Fruit fly (Drosophila melanogaster) whole organism, embryonic: Measurements from ENCODE around the gene Tsp68C.

Source experiments
- Adf1 ChIP-seq: fragments of 200-800 bp; sonication (Bioruptor generic); IDR thresholded peaks from 2 replicates; pipeline ENCODE4 v1.3.6; 2022; ENCODE audit warnings: missing biosample characterization, missing genetic modification characterization
- Atf6 ChIP-seq: fragments of 200-800 bp; sonication (Bioruptor generic); IDR thresholded peaks from 2 replicates; pipeline ENCODE4 v1.3.6; 2022; ENCODE audit warnings: missing biosample characterization, missing genetic modification characterization
- CG13894 ChIP-seq: fragments of 200-800 bp; sonication (Bioruptor generic); optimal IDR thresholded peaks from 3 replicates; lab custom pipeline; 2018; ENCODE audit warnings: missing biosample characterization, mild to moderate bottlenecking, missing genetic modification characterization, moderate library complexity
- CG14014 ChIP-seq: fragments of 200-800 bp; sonication (Bioruptor generic); IDR thresholded peaks from 2 replicates; pipeline ENCODE4 v1.3.6; 2022; ENCODE audit warnings: missing biosample characterization, missing genetic modification characterization
- CG15601 ChIP-seq: fragments of 200-800 bp; sonication (Bioruptor generic); optimal IDR thresholded peaks from 3 replicates; lab custom pipeline; 2019; ENCODE audit warnings: missing biosample characterization, mild to moderate bottlenecking, missing genetic modification characterization, moderate library complexity
- CG1602 ChIP-seq: fragments of 200-800 bp; sonication (Bioruptor generic); optimal IDR thresholded peaks from 3 replicates; lab custom pipeline; 2016; ENCODE audit warnings: missing biosample characterization, missing genetic modification characterization
- CG1647 ChIP-seq: fragments of 200-800 bp; sonication (Bioruptor generic); optimal IDR thresholded peaks from 3 replicates; lab custom pipeline; 2016; ENCODE audit warnings: missing biosample characterization, missing genetic modification characterization
- CG16779 ChIP-seq: fragments of 200-800 bp; sonication (Bioruptor generic); IDR thresholded peaks from 2 replicates; pipeline ENCODE4 v1.3.6; 2022; ENCODE audit warnings: missing biosample characterization, missing genetic modification characterization
- CG17361 ChIP-seq: fragments of 200-800 bp; sonication (Bioruptor generic); IDR thresholded peaks from 3 replicates; pipeline ENCODE4 v1.3.6; 2022; ENCODE audit warnings: missing biosample characterization, missing genetic modification characterization
- CG1832 ChIP-seq: fragments of 200-800 bp; sonication (Bioruptor generic); optimal IDR thresholded peaks from 2 replicates; lab custom pipeline; 2017; ENCODE audit warnings: missing biosample characterization, mild to moderate bottlenecking, missing genetic modification characterization, inconsistent platforms
- CG18599 ChIP-seq: fragments of 200-800 bp; sonication (Bioruptor generic); optimal IDR thresholded peaks from 3 replicates; lab custom pipeline; 2017; ENCODE audit warnings: missing biosample characterization, missing genetic modification characterization, mild to moderate bottlenecking, moderate library complexity, missing genetic modification reagents
- CG2120 ChIP-seq: fragments of 200-800 bp; sonication (Bioruptor generic); optimal IDR thresholded peaks from 3 replicates; lab custom pipeline; 2016; ENCODE audit warnings: missing biosample characterization, missing genetic modification characterization
- CG31441 ChIP-seq: fragments of 200-800 bp; sonication (Bioruptor generic); IDR thresholded peaks from 2 replicates; pipeline ENCODE4 v1.3.6; 2022; ENCODE audit warnings: missing biosample characterization, missing genetic modification characterization
- CG32767 ChIP-seq: fragments of 200-800 bp; sonication (Bioruptor generic); IDR thresholded peaks from 2 replicates; pipeline ENCODE4 v1.3.6; 2022; ENCODE audit warnings: missing biosample characterization, missing genetic modification characterization
- CG33213 ChIP-seq: fragments of 200-800 bp; sonication (Bioruptor generic); optimal IDR thresholded peaks from 3 replicates; lab custom pipeline; 2016; ENCODE audit warnings: missing biosample characterization, missing genetic modification characterization
- CG3847 ChIP-seq: fragments of 200-800 bp; sonication (Bioruptor generic); IDR thresholded peaks from 2 replicates; pipeline ENCODE4 v1.3.6; 2022; ENCODE audit warnings: missing biosample characterization, missing genetic modification characterization
- CG4617 ChIP-seq: fragments of 200-800 bp; sonication (Bioruptor generic); optimal IDR thresholded peaks from 3 replicates; lab custom pipeline; 2016; ENCODE audit warnings: missing biosample characterization, missing genetic modification characterization, borderline replicate concordance
- CG5245 ChIP-seq: fragments of 200-800 bp; sonication (Bioruptor generic); optimal IDR thresholded peaks from 3 replicates; lab custom pipeline; 2016; ENCODE audit warnings: missing biosample characterization, missing genetic modification characterization
- CG6254 ChIP-seq: fragments of 200-800 bp; sonication (Bioruptor generic); optimal IDR thresholded peaks from 3 replicates; lab custom pipeline; 2017; ENCODE audit warnings: mild to moderate bottlenecking, missing biosample characterization, missing genetic modification reagents, missing genetic modification characterization
- CG6765 ChIP-seq: fragments of 200-800 bp; sonication (Bioruptor generic); optimal IDR thresholded peaks from 3 replicates; lab custom pipeline; 2017; ENCODE audit warnings: missing biosample characterization, mild to moderate bottlenecking, missing genetic modification characterization
- CG6854 ChIP-seq: fragments of 200-800 bp; sonication (Bioruptor generic); optimal IDR thresholded peaks from 3 replicates; lab custom pipeline; 2017; ENCODE audit warnings: missing biosample characterization, mild to moderate bottlenecking, missing genetic modification characterization
- CG8944 ChIP-seq: fragments of 200-800 bp; sonication (Bioruptor generic); optimal IDR thresholded peaks from 3 replicates; lab custom pipeline; 2016; ENCODE audit warnings: missing biosample characterization, missing genetic modification characterization
- CG9215 ChIP-seq: fragments of 200-800 bp; sonication (Bioruptor generic); IDR thresholded peaks from 2 replicates; pipeline ENCODE4 v1.3.6; 2022; ENCODE audit warnings: missing biosample characterization, missing genetic modification characterization
- CG9727 ChIP-seq: fragments of 200-800 bp; sonication (Bioruptor generic); optimal IDR thresholded peaks from 3 replicates; lab custom pipeline; 2017; ENCODE audit warnings: missing biosample characterization, mild to moderate bottlenecking, missing genetic modification characterization
- Dbx ChIP-seq: fragments of 200-800 bp; sonication (Bioruptor generic); IDR thresholded peaks from 3 replicates; pipeline ENCODE4 v1.3.6; 2022; ENCODE audit warnings: missing biosample characterization, missing genetic modification characterization
- E2f2 ChIP-seq: fragments of 200-800 bp; sonication (Bioruptor generic); IDR thresholded peaks from 2 replicates; pipeline ENCODE4 v1.3.6; 2022; ENCODE audit warnings: missing biosample characterization, missing genetic modification characterization
- Elba2 ChIP-seq: fragments of 200-800 bp; sonication (Bioruptor generic); optimal IDR thresholded peaks from 3 replicates; lab custom pipeline; 2016; ENCODE audit warnings: missing biosample characterization, missing genetic modification characterization
- GATAe ChIP-seq: fragments of 200-800 bp; sonication (Bioruptor generic); conservative IDR thresholded peaks from 2 replicates; pipeline ENCODE4 v1.3.6; 2022; ENCODE audit warnings: missing biosample characterization, missing genetic modification characterization
- Lhr ChIP-seq: fragments of 200-800 bp; sonication (Bioruptor generic); optimal IDR thresholded peaks from 3 replicates; lab custom pipeline; 2017; ENCODE audit warnings: mild to moderate bottlenecking, missing biosample characterization, missing genetic modification reagents, missing genetic modification characterization
- Lpt ChIP-seq: fragments of >200 bp; optimal IDR thresholded peaks from 2 replicates; lab custom pipeline; 2018; ENCODE audit warnings: missing biosample characterization, missing genetic modification characterization
- Myb ChIP-seq: fragments of 200-800 bp; sonication (Bioruptor generic); optimal IDR thresholded peaks from 2 replicates; lab custom pipeline; 2016; ENCODE audit warnings: missing biosample characterization, missing genetic modification characterization
- PHDP ChIP-seq: fragments of 200-800 bp; sonication (Bioruptor generic); optimal IDR thresholded peaks from 3 replicates; lab custom pipeline; 2018; ENCODE audit warnings: missing biosample characterization, mild to moderate bottlenecking, missing genetic modification characterization, moderate library complexity
- Sox100B ChIP-seq: fragments of 200-800 bp; sonication (Bioruptor generic); optimal IDR thresholded peaks from 3 replicates; lab custom pipeline; 2018; ENCODE audit warnings: missing biosample characterization, mild to moderate bottlenecking, missing genetic modification characterization
- Ssrp ChIP-seq: fragments of 200-800 bp; sonication (Bioruptor generic); optimal IDR thresholded peaks from 2 replicates; lab custom pipeline; 2018; ENCODE audit warnings: missing biosample characterization, mild to moderate bottlenecking, missing genetic modification characterization, moderate library complexity
- TFAM ChIP-seq: fragments of 200-800 bp; sonication (Bioruptor generic); optimal IDR thresholded peaks from 2 replicates; lab custom pipeline; 2017; ENCODE audit warnings: missing biosample characterization, missing genetic modification characterization, inconsistent platforms
- Trl ChIP-seq, 3 experiments: fragments of >200 bp in 2 of 3; fragments of 200-800 bp in 1 of 3; sonication (Bioruptor generic) in 1 of 3; optimal IDR thresholded peaks; 2 replicates in 1 of 3; 3 replicates in 2 of 3; lab custom pipeline; 2016 to 2017; ENCODE audit warnings: missing biosample characterization in 1 of 3, missing genetic modification characterization in 1 of 3
- amos ChIP-seq: fragments of 200-800 bp; sonication (Bioruptor generic); IDR thresholded peaks from 2 replicates; pipeline ENCODE4 v1.3.6; 2022; ENCODE audit warnings: missing biosample characterization, missing genetic modification characterization; ENCODE audit not compliant: partially characterized antibody
- dmrt99B ChIP-seq: fragments of 200-800 bp; sonication (Bioruptor generic); optimal IDR thresholded peaks from 2 replicates; lab custom pipeline; 2018; ENCODE audit warnings: missing biosample characterization, mild to moderate bottlenecking, missing genetic modification characterization, moderate library complexity
- hth ChIP-seq: fragments of >200 bp; optimal IDR thresholded peaks from 2 replicates; lab custom pipeline; 2017; ENCODE audit warnings: inconsistent platforms
- kni ChIP-seq: fragments of 200-800 bp; sonication (Bioruptor generic); optimal IDR thresholded peaks from 3 replicates; lab custom pipeline; 2017; ENCODE audit warnings: mild to moderate bottlenecking, missing biosample characterization, missing genetic modification reagents, missing genetic modification characterization
- knrl ChIP-seq: fragments of 200-800 bp; sonication (Bioruptor generic); IDR thresholded peaks from 3 replicates; pipeline ENCODE4 v1.3.6; 2022; ENCODE audit warnings: missing biosample characterization, missing genetic modification characterization; ENCODE audit not compliant: partially characterized antibody
- otp ChIP-seq: fragments of 200-800 bp; sonication (Bioruptor generic); IDR thresholded peaks from 3 replicates; pipeline ENCODE4, ENCODE4 v1.3.6; 2022; ENCODE audit warnings: missing biosample characterization, missing genetic modification characterization
- salm ChIP-seq: fragments of 200-800 bp; sonication (Bioruptor generic); optimal IDR thresholded peaks from 2 replicates; lab custom pipeline; 2018; ENCODE audit warnings: missing biosample characterization, mild to moderate bottlenecking, missing genetic modification characterization
- sug ChIP-seq: fragments of 200-800 bp; optimal IDR thresholded peaks from 2 replicates; lab custom pipeline; 2019; ENCODE audit warnings: missing biosample characterization, mild to moderate bottlenecking, missing genetic modification characterization, moderate library complexity
- tap ChIP-seq: fragments of 200-800 bp; optimal IDR thresholded peaks from 3 replicates; lab custom pipeline; 2019; ENCODE audit warnings: missing biosample characterization, mild to moderate bottlenecking, missing genetic modification characterization, moderate library complexity
- trem ChIP-seq: fragments of 200-800 bp; optimal IDR thresholded peaks from 3 replicates; lab custom pipeline; 2019; ENCODE audit warnings: missing biosample characterization, mild to moderate bottlenecking, missing genetic modification characterization, moderate library complexity
- vnd ChIP-seq: fragments of 200-800 bp; sonication (Bioruptor generic); IDR thresholded peaks from 3 replicates; pipeline ENCODE4 v1.3.6; 2022; ENCODE audit warnings: missing biosample characterization, missing genetic modification characterization; ENCODE audit not compliant: partially characterized antibody
- wek ChIP-seq: fragments of 200-800 bp; sonication (Bioruptor generic); optimal IDR thresholded peaks from 3 replicates; lab custom pipeline; 2018; ENCODE audit warnings: missing biosample characterization, mild to moderate bottlenecking, missing genetic modification characterization, moderate library complexity
- yki ChIP-seq: fragments of >200 bp; optimal IDR thresholded peaks from 3 replicates; lab custom pipeline; 2018
- zen ChIP-seq: fragments of 200-800 bp; sonication (Bioruptor generic); optimal IDR thresholded peaks from 3 replicates; lab custom pipeline; 2018; ENCODE audit warnings: missing biosample characterization, mild to moderate bottlenecking, missing genetic modification characterization, moderate library complexity
- zfh2 ChIP-seq: fragments of 200-800 bp; sonication (Bioruptor generic); optimal IDR thresholded peaks from 2 replicates; lab custom pipeline; 2016; ENCODE audit warnings: missing biosample characterization, missing genetic modification characterization

The Tsp68C gene

DNA sequence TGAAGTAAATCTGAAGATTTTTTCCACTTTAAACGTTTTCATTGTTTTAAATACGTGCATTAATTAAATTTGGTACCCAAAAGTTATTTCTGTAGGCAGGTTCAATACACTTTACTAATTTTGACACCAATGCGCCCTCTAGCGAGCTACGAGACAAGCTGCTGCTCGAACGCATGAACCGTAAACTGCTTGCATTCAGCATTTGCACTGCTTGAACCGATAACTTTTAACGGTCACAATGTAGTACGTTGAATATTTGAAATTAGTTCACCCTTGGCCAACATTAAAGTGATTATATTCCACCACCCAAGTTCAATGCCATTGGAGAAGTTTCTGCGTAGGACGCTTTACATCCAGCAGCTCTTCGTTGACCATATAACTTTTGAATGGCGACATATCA lies 1.8 kb downstream of the Tsp68C start (continued):
- no peak for TF ChIP-seq CG14014 (GFP tag; lab: Robert Waterston, UW)
- no peak for TF ChIP-seq CG31441 (GFP tag; lab: Robert Waterston, UW)
- no peak for TF ChIP-seq salm
- peak; percentile 73 for TF ChIP-seq Lhr
- TF ChIP-seq PHDP, result no peak
- no peak for TF ChIP-seq CG6254 (GFP tag; lab: Kevin White, UChicago)
- TF ChIP-seq Sox100B (GFP tag; lab: Kevin White, UChicago), result no peak
- TF ChIP-seq CG9215 (GFP tag; lab: Robert Waterston, UW), result peak; percentile 6; the same call in 1 of the 2 replicates
- no peak for TF ChIP-seq CG15601 (tag; lab: Kevin White, UChicago)
- no peak for TF ChIP-seq Lpt (GFP tag; lab: Kevin White, UChicago)
- TF ChIP-seq GATAe (GFP tag; lab: Robert Waterston, UW), result no peak
- TF ChIP-seq hth (lab: Kevin White, UChicago), result no peak
- peak; percentile 20 for TF ChIP-seq CG8944 (GFP tag; lab: Kevin White, UChicago)
- no peak for TF ChIP-seq tap
- no peak for TF ChIP-seq Atf6
- peak; percentile 36 for TF ChIP-seq CG5245
- TF ChIP-seq Trl (optimal IDR thresholded peaks at IDR 0.05; lab: Kevin White, UChicago), result no peak
- TF ChIP-seq Trl (GFP tag; optimal IDR thresholded peaks at IDR 0.05; lab: Kevin White, UChicago), result no peak
- no peak for TF ChIP-seq CG6854
- no peak for TF ChIP-seq Adf1
- 0 out of 3 replicates have a peak, but pooled peaks have one; percentile 30 for TF ChIP-seq otp (GFP tag; lab: Robert Waterston, UW)
- TF ChIP-seq Dbx (GFP tag; lab: Robert Waterston, UW), result no peak
- TF ChIP-seq dmrt99B, result no peak
- TF ChIP-seq zen (tag; lab: Kevin White, UChicago), result peak; percentile 29
- TF ChIP-seq CG13894 (tag; lab: Kevin White, UChicago), result no peak
- TF ChIP-seq CG1602 (GFP tag; lab: Kevin White, UChicago), result no peak
- TF ChIP-seq CG18599 (GFP tag; lab: Kevin White, UChicago), result no peak
- TF ChIP-seq yki (lab: Kevin White, UChicago), result peak; percentile 32
- peak; percentile 53; the same call in 2 of the 3 replicates for TF ChIP-seq knrl (GFP tag; lab: Robert Waterston, UW)
- no peak for TF ChIP-seq CG3847 (GFP tag; lab: Robert Waterston, UW)
- no peak for TF ChIP-seq CG1647 (GFP tag; lab: Kevin White, UChicago)
- TF ChIP-seq Elba2 (GFP tag; lab: Kevin White, UChicago), result no peak
- TF ChIP-seq E2f2 (GFP tag; lab: Robert Waterston, UW), result peak; percentile 42; the same call in 1 of the 2 replicates
- TF ChIP-seq CG32767 (GFP tag; lab: Robert Waterston, UW), result no peak
- TF ChIP-seq Ssrp (tag; lab: Kevin White, UChicago), result no peak
- peak; percentile 28 for TF ChIP-seq trem (tag; lab: Kevin White, UChicago)
- no peak for TF ChIP-seq zfh2 (GFP tag; lab: Kevin White, UChicago)
- TF ChIP-seq CG4617 (GFP tag; lab: Kevin White, UChicago), result no peak
- TF ChIP-seq TFAM (GFP tag; lab: Kevin White, UChicago), result no peak
- TF ChIP-seq CG33213, result peak; percentile 22
- TF ChIP-seq wek (GFP tag; lab: Kevin White, UChicago), result no peak
- TF ChIP-seq amos (GFP tag; lab: Robert Waterston, UW), result peak; percentile 51
- TF ChIP-seq vnd (GFP tag; lab: Robert Waterston, UW), result peak; percentile 42; the same call in 2 of the 3 replicates
- no peak for TF ChIP-seq CG1832 (GFP tag; lab: Kevin White, UChicago)
- no peak for TF ChIP-seq CG9727 (GFP tag; lab: Kevin White, UChicago)
- TF ChIP-seq kni, result no peak
- TF ChIP-seq sug (tag; lab: Kevin White, UChicago), result no peak
- TF ChIP-seq CG17361 (GFP tag; lab: Robert Waterston, UW), result no peak; the same call in 2 of the 3 replicates
- no peak for TF ChIP-seq CG2120
- no peak for TF ChIP-seq CG6765 (GFP tag; lab: Kevin White, UChicago)
- TF ChIP-seq Myb (GFP tag; lab: Kevin White, UChicago), result peak; percentile 100
- no peak for TF ChIP-seq CG16779 (GFP tag; lab: Robert Waterston, UW)
